Worm (Caenorhabditis elegans) whole organism, young adult: ENCODE data around the gene gst-9.

ENCODE experiments used
- C06A6.2 ChIP-seq: fragments of 200-800 bp; sonication (Bioruptor generic); conservative IDR thresholded peaks from 2 replicates; pipeline ENCODE4 v1.3.6; 2022; ENCODE audit warnings: missing genetic modification characterization, missing compliant biosample characterization
- F22D6.2 ChIP-seq: sonication (generic microtip); optimal IDR thresholded peaks from 2 replicates; lab custom pipeline; 2016; ENCODE audit warnings: mild to moderate bottlenecking, missing genetic modification characterization, missing compliant biosample characterization
- F49E8.2 ChIP-seq: sonication (generic microtip); optimal IDR thresholded peaks from 3 replicates; lab custom pipeline; 2017; ENCODE audit warnings: missing genetic modification characterization, mild to moderate bottlenecking, missing compliant biosample characterization, antibody characterized with exemption, moderate library complexity; ENCODE audit not compliant: insufficient read depth
- F57A8.1 ChIP-seq: fragments of 200-800 bp; sonication (Bioruptor generic); optimal IDR thresholded peaks from 2 replicates; lab custom pipeline; 2018; ENCODE audit warnings: mild to moderate bottlenecking, missing genetic modification characterization, moderate library complexity, missing compliant biosample characterization
- T26A5.8 ChIP-seq: sonication (generic microtip); optimal IDR thresholded peaks from 2 replicates; lab custom pipeline; 2016; ENCODE audit warnings: missing genetic modification characterization, missing compliant biosample characterization
- aptf-2 ChIP-seq: fragments of 200-800 bp; sonication (Bioruptor generic); conservative IDR thresholded peaks from 2 replicates; pipeline ENCODE4 v1.3.6; 2022; ENCODE audit warnings: missing genetic modification reagents, missing genetic modification characterization, missing compliant biosample characterization
- atf-7 ChIP-seq: sonication (generic microtip); optimal IDR thresholded peaks from 2 replicates; lab custom pipeline; 2017; ENCODE audit warnings: mild to moderate bottlenecking, missing genetic modification characterization, missing compliant biosample characterization
- athp-1 ChIP-seq: sonication (generic microtip); optimal IDR thresholded peaks from 2 replicates; lab custom pipeline; 2017; ENCODE audit warnings: mild to moderate bottlenecking, missing genetic modification characterization, missing compliant biosample characterization
- attf-3 ChIP-seq: fragments of 200-800 bp; sonication (Bioruptor generic); conservative IDR thresholded peaks from 2 replicates; pipeline ENCODE4 v1.3.6; 2022; ENCODE audit warnings: missing genetic modification reagents, missing genetic modification characterization, missing compliant biosample characterization
- attf-5 ChIP-seq: fragments of 200-800 bp; sonication (Bioruptor generic); optimal IDR thresholded peaks from 2 replicates; lab custom pipeline; 2018; ENCODE audit warnings: mild to moderate bottlenecking, missing genetic modification characterization, missing compliant biosample characterization
- cebp-1 ChIP-seq, 2 experiments: fragments of 200-800 bp in 1 of 2; sonication (Bioruptor generic) in 1 of 2; sonication (generic microtip) in 1 of 2; IDR thresholded peaks in 1 of 2; optimal IDR thresholded peaks in 1 of 2; 2 replicates each; pipeline versions ENCODE4 v1.3.6 to Lab custom; 2017 to 2022; ENCODE audit warnings: missing compliant biosample characterization in 2 of 2, missing genetic modification characterization in 2 of 2, mild to moderate bottlenecking in 1 of 2, missing genetic modification reagents in 1 of 2, moderate library complexity in 1 of 2
- cebp-2 ChIP-seq: fragments of 200-800 bp; sonication (Bioruptor generic); IDR thresholded peaks from 2 replicates; pipeline ENCODE4 v1.3.6; 2022; ENCODE audit warnings: missing genetic modification characterization, missing compliant biosample characterization
- ceh-100 ChIP-seq: fragments of 200-800 bp; sonication (Bioruptor generic); IDR thresholded peaks from 2 replicates; pipeline ENCODE4 v1.3.6; 2022; ENCODE audit warnings: missing genetic modification reagents, missing genetic modification characterization, missing compliant biosample characterization
- ceh-27 ChIP-seq: fragments of 200-800 bp; sonication (Bioruptor generic); optimal IDR thresholded peaks from 2 replicates; lab custom pipeline; 2018; ENCODE audit warnings: mild to moderate bottlenecking, missing genetic modification characterization, moderate library complexity, missing compliant biosample characterization
- ceh-79 ChIP-seq: sonication (generic microtip); optimal IDR thresholded peaks from 2 replicates; lab custom pipeline; 2017; ENCODE audit warnings: mild to moderate bottlenecking, missing genetic modification characterization, missing compliant biosample characterization
- ceh-91 ChIP-seq: fragments of 200-800 bp; sonication (Bioruptor generic); IDR thresholded peaks from 2 replicates; pipeline ENCODE4 v1.3.6; 2022; ENCODE audit warnings: missing genetic modification reagents, missing genetic modification characterization, missing compliant biosample characterization
- egl-18 ChIP-seq: fragments of 200-800 bp; sonication (Bioruptor generic); IDR thresholded peaks from 2 replicates; pipeline ENCODE4 v1.3.6; 2022; ENCODE audit warnings: missing genetic modification reagents, missing genetic modification characterization, missing compliant biosample characterization
- egl-44 ChIP-seq: fragments of 200-800 bp; sonication (Bioruptor generic); IDR thresholded peaks from 2 replicates; pipeline ENCODE4 v1.3.6; 2022; ENCODE audit warnings: missing genetic modification reagents, missing genetic modification characterization, missing compliant biosample characterization
- ekl-4 ChIP-seq: fragments of 200-800 bp; sonication (Bioruptor generic); IDR thresholded peaks from 2 replicates; pipeline ENCODE4 v1.3.6; 2022; ENCODE audit warnings: missing genetic modification reagents, missing genetic modification characterization, missing compliant biosample characterization
- ets-4 ChIP-seq: fragments of 200-800 bp; sonication (Bioruptor generic); optimal IDR thresholded peaks from 2 replicates; lab custom pipeline; 2018; ENCODE audit warnings: mild to moderate bottlenecking, missing genetic modification characterization, missing compliant biosample characterization
- fkh-3 ChIP-seq: sonication (generic microtip); optimal IDR thresholded peaks from 2 replicates; lab custom pipeline; 2016; ENCODE audit warnings: mild to moderate bottlenecking, missing genetic modification characterization, missing compliant biosample characterization
- hrde-1 ChIP-seq: sonication (generic microtip); optimal IDR thresholded peaks from 2 replicates; lab custom pipeline; 2016; ENCODE audit warnings: missing genetic modification characterization, mild to moderate bottlenecking, missing compliant biosample characterization, moderate library complexity, missing genotype, missing genetic modification reagents, borderline replicate concordance
- hsf-1 ChIP-seq: fragments of 200-800 bp; sonication (Bioruptor generic); IDR thresholded peaks from 2 replicates; pipeline ENCODE4 v1.3.6; 2022; ENCODE audit warnings: missing genetic modification reagents, missing genetic modification characterization, missing compliant biosample characterization
- lag-1 ChIP-seq: fragments of 200-800 bp; sonication (Bioruptor generic); IDR thresholded peaks from 2 replicates; pipeline ENCODE4 v1.3.6; 2022; ENCODE audit warnings: missing genetic modification reagents, missing genetic modification characterization, missing compliant biosample characterization
- let-607 ChIP-seq, 2 experiments: fragments of 200-800 bp in 1 of 2; sonication (Bioruptor generic) in 1 of 2; sonication (generic microtip) in 1 of 2; optimal IDR thresholded peaks; 2 replicates each; lab custom pipeline; 2016 to 2018; ENCODE audit warnings: mild to moderate bottlenecking in 2 of 2, missing compliant biosample characterization in 2 of 2, missing genetic modification characterization in 2 of 2, moderate library complexity in 2 of 2, missing genotype in 1 of 2
- lin-26 ChIP-seq: fragments of 200-800 bp; sonication (Bioruptor generic); IDR thresholded peaks from 2 replicates; pipeline ENCODE4 v1.3.6; 2022; ENCODE audit warnings: missing genetic modification reagents, missing genetic modification characterization, missing compliant biosample characterization
- lin-35 ChIP-seq, 3 experiments: fragments of 150-350 bp in 2 of 3; sonication (generic microtip) in 1 of 3; optimal IDR thresholded peaks; 2 replicates each; lab custom pipeline; 2014 to 2018; ENCODE audit warnings: missing biosample characterization in 3 of 3, missing genetic modification characterization in 3 of 3, missing genetic modification reagents in 3 of 3
- lin-54 ChIP-seq: fragments of 200-800 bp; sonication (Bioruptor generic); optimal IDR thresholded peaks from 2 replicates; lab custom pipeline; 2018; ENCODE audit warnings: mild to moderate bottlenecking, missing genetic modification characterization, missing compliant biosample characterization
- lir-1 ChIP-seq: fragments of 200-800 bp; sonication (Bioruptor generic); conservative IDR thresholded peaks from 2 replicates; pipeline ENCODE4 v1.3.6; 2022; ENCODE audit warnings: missing genetic modification reagents, missing genetic modification characterization, missing compliant biosample characterization
- madf-3 ChIP-seq: fragments of 200-800 bp; sonication (Bioruptor generic); IDR thresholded peaks from 2 replicates; pipeline ENCODE4 v1.3.6; 2022; ENCODE audit warnings: missing genetic modification reagents, missing genetic modification characterization, missing compliant biosample characterization
- madf-6 ChIP-seq: fragments of 200-800 bp; sonication (Bioruptor generic); IDR thresholded peaks from 2 replicates; pipeline ENCODE4 v1.3.6; 2022; ENCODE audit warnings: missing genetic modification reagents, missing genetic modification characterization, missing compliant biosample characterization
- mes-4 ChIP-seq: sonication (generic microtip); optimal IDR thresholded peaks from 2 replicates; lab custom pipeline; 2016; ENCODE audit warnings: missing genotype, missing genetic modification characterization, missing compliant biosample characterization
- nfya-2 ChIP-seq: fragments of 200-800 bp; sonication (Bioruptor generic); IDR thresholded peaks from 2 replicates; pipeline ENCODE4 v1.3.6; 2022; ENCODE audit warnings: missing genetic modification reagents, missing genetic modification characterization, missing compliant biosample characterization
- nhr-120 ChIP-seq: fragments of 200-800 bp; sonication (Bioruptor generic); IDR thresholded peaks from 2 replicates; pipeline ENCODE4 v1.3.6; 2022; ENCODE audit warnings: missing genetic modification characterization, missing compliant biosample characterization
- nhr-179 ChIP-seq: sonication (generic microtip); optimal IDR thresholded peaks from 2 replicates; lab custom pipeline; 2016; ENCODE audit warnings: mild to moderate bottlenecking, missing genetic modification characterization, missing compliant biosample characterization
- nhr-80 ChIP-seq: sonication (generic microtip); optimal IDR thresholded peaks from 2 replicates; lab custom pipeline; 2016; ENCODE audit warnings: missing genetic modification characterization, missing compliant biosample characterization
- nhr-90 ChIP-seq: sonication (generic microtip); optimal IDR thresholded peaks from 2 replicates; lab custom pipeline; 2016; ENCODE audit warnings: missing genotype, mild to moderate bottlenecking, missing genetic modification characterization, missing compliant biosample characterization
- sdz-38 ChIP-seq: sonication (generic microtip); optimal IDR thresholded peaks from 2 replicates; lab custom pipeline; 2016; ENCODE audit warnings: missing genotype, missing genetic modification characterization, missing compliant biosample characterization
- snpc-1.3 ChIP-seq: sonication (generic microtip); optimal IDR thresholded peaks from 2 replicates; lab custom pipeline; 2017; ENCODE audit warnings: missing genetic modification characterization, mild to moderate bottlenecking, missing compliant biosample characterization, antibody characterized with exemption, moderate library complexity, missing genotype, missing genetic modification reagents; ENCODE audit not compliant: insufficient read depth
- tbp1 ChIP-seq: fragments of 200-800 bp; sonication (Bioruptor generic); optimal IDR thresholded peaks from 2 replicates; lab custom pipeline; 2018; ENCODE audit warnings: mild to moderate bottlenecking, missing genetic modification characterization, missing compliant biosample characterization
- unc-130 ChIP-seq: sonication (generic microtip); optimal IDR thresholded peaks from 2 replicates; lab custom pipeline; 2016; ENCODE audit warnings: missing genetic modification reagents, missing genetic modification characterization, missing compliant biosample characterization
- ztf-22 ChIP-seq: fragments of 200-800 bp; sonication (Bioruptor generic); optimal IDR thresholded peaks from 2 replicates; lab custom pipeline; 2018; ENCODE audit warnings: mild to moderate bottlenecking, missing genetic modification characterization, moderate library complexity, missing compliant biosample characterization
- ztf-26 ChIP-seq: sonication (generic microtip); optimal IDR thresholded peaks from 2 replicates; lab custom pipeline; 2017; ENCODE audit warnings: missing genetic modification characterization, missing compliant biosample characterization
- ztf-28 ChIP-seq: fragments of 200-800 bp; sonication (Bioruptor generic); IDR thresholded peaks from 2 replicates; pipeline ENCODE4 v1.3.6; 2022; ENCODE audit warnings: missing genetic modification reagents, missing genetic modification characterization, missing compliant biosample characterization
- ztf-6 ChIP-seq: fragments of 200-800 bp; sonication (Bioruptor generic); IDR thresholded peaks from 2 replicates; pipeline ENCODE4 v1.3.6; 2022; ENCODE audit warnings: missing genetic modification reagents, missing genetic modification characterization, missing compliant biosample characterization

Gene gst-9

ce11 chrII:4851594-4852106 is 39.7 kb upstream of the gst-9 start, which contains the start of gene dnj-9 (continued):
- TF ChIP-seq egl-44 (GFP tag; lab: Robert Waterston, UW) (peak; percentile 82; the same call in 1 of the 2 replicates), ceh-79 (tag; lab: Kevin White, UChicago) (no peak), lin-54 (peak; percentile 99), nhr-80 (tag; lab: Kevin White, UChicago) (peak; percentile 64), attf-5 (GFP tag; lab: Kevin White, UChicago) (peak; percentile 95), F22D6.2 (tag; lab: Kevin White, UChicago) (peak; percentile 87), atf-7 (tag; lab: Kevin White, UChicago) (peak; percentile 82), attf-3 (GFP tag; lab: Robert Waterston, UW) (peak; percentile 68), hrde-1 (tag; lab: Kevin White, UChicago) (peak; percentile 62), ceh-27 (GFP tag; lab: Kevin White, UChicago) (peak; percentile 83), lin-26 (peak; percentile 40; the same call in 1 of the 2 replicates), C06A6.2 (peak; percentile 91), lin-35 (GFP tag; optimal IDR thresholded peaks at IDR 0.05; lab: Kevin White, UChicago) (peak; percentile 86 to 99 (median 92)), ceh-100 (GFP tag; lab: Robert Waterston, UW) (peak; percentile 84), nhr-179 (tag; lab: Kevin White, UChicago) (no peak), sdz-38 (no peak), nfya-2 (GFP tag; lab: Robert Waterston, UW) (no peak), unc-130 (GFP tag; lab: Kevin White, UChicago) (peak; percentile 75), T26A5.8 (tag; lab: Kevin White, UChicago) (no peak), ztf-22 (GFP tag; lab: Kevin White, UChicago) (no peak), snpc-1.3 (tag; lab: Kevin White, UChicago) (peak; percentile 92), F49E8.2 (tag; lab: Kevin White, UChicago) (peak; percentile 71), madf-6 (peak; percentile 95), ztf-6 (GFP tag; lab: Robert Waterston, UW) (no peak), ets-4 (GFP tag; lab: Kevin White, UChicago) (no peak), ceh-91 (GFP tag; lab: Robert Waterston, UW) (peak; percentile 69), lir-1 (GFP tag; lab: Robert Waterston, UW) (peak; percentile 78), aptf-2 (GFP tag; lab: Robert Waterston, UW) (no peak), lag-1 (GFP tag; lab: Robert Waterston, UW) (no peak), hsf-1 (GFP tag; lab: Robert Waterston, UW) (peak; percentile 88), cebp-2 (GFP tag; lab: Robert Waterston, UW) (no peak), fkh-3 (tag; lab: Kevin White, UChicago) (no peak), egl-18 (GFP tag; lab: Robert Waterston, UW) (peak; percentile 72; the same call in 1 of the 2 replicates), madf-3 (GFP tag; lab: Robert Waterston, UW) (peak; percentile 92), F57A8.1 (GFP tag; lab: Kevin White, UChicago) (peak; percentile 35), athp-1 (peak; percentile 66), ztf-28 (GFP tag; lab: Robert Waterston, UW) (no peak)

ce11 chrII:4854761-4855160 is 36.6 kb upstream of the gst-9 start:
- TF ChIP-seq ztf-26 (tag; lab: Kevin White, UChicago) (no peak), nhr-90 (tag; lab: Kevin White, UChicago) (no peak), ekl-4 (GFP tag; lab: Robert Waterston, UW) (no peak), F57A8.1 (GFP tag; lab: Kevin White, UChicago) (no peak), mes-4 (tag; lab: Kevin White, UChicago) (no peak), cebp-1 (GFP tag; IDR thresholded peaks at IDR 0.05; lab: Robert Waterston, UW) (no peak), cebp-1 (tag; optimal IDR thresholded peaks at IDR 0.05; lab: Kevin White, UChicago) (peak; percentile 66), nhr-120 (GFP tag; lab: Robert Waterston, UW) (no peak), tbp1 (GFP tag; lab: Kevin White, UChicago) (no peak), let-607 (tag; optimal IDR thresholded peaks at IDR 0.05; lab: Kevin White, UChicago) (no peak)
